Fruit fly (Drosophila melanogaster): ENCODE data around the gene CG31678.
A peak's percentile ranks its signal among the peaks of the same experiment; 100 is the strongest.

DNA sequence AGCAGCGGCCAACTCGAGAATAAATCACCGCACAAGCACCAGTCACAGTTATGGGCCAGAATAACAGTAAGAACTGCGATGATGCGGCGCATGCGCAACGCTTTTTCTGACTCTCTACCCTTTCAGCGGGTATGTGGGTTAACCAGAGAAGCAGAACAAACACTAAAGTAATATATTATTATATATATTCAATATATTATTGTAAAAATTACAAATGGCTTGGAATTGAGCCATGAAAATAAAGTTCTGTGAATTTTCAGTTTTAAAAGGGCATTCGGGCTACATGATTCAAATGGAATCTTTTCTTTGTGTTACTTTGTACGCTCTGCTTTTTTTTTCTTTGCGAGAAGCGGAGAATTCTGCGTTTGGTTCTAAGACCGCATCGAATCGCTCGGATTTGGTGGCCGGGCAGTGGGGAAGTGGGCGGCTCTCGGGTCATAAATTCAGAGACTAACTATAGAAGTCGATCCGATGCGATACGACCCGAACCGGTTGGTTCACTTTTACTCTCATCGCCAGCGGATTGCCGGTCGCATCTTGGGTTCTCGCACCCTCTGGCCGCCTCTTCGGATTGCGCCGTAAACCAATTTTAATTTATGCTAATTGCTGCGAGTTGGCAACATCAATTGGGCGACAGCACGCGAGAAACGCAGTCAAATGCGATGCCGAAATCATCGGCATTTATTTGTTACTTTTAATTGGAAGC lies 24.9 kb upstream of the CG31678 start:
- no peak for TF ChIP-seq CG8944 (GFP tag; optimal IDR thresholded peaks at IDR 0.05)
- peak; percentile 1 for TF ChIP-seq CG30431 (GFP tag; optimal IDR thresholded peaks at IDR 0.05)
- TF ChIP-seq scrt (GFP tag; optimal IDR thresholded peaks at IDR 0.05): no peak
- no peak for TF ChIP-seq gro (GFP tag; optimal IDR thresholded peaks at IDR 0.05)

Measured in whole organism, embryonic.